Worm (Caenorhabditis elegans) whole organism, L4 larva: ENCODE measurements around the gene zip-1.
"Not testable (repeated sequence)": the region's sequence is repeated elsewhere in the genome, so short reads cannot be mapped to it uniquely, and the experiment has no call there.

ENCODE experiments used
- attf-4 ChIP-seq: sonication (generic microtip); optimal IDR thresholded peaks from 3 replicates; lab custom pipeline; 2017; ENCODE audit warnings: missing biosample characterization, missing genetic modification characterization
- ceh-32 ChIP-seq: sonication (generic microtip); optimal IDR thresholded peaks from 2 replicates; lab custom pipeline; 2016; ENCODE audit warnings: mild to moderate bottlenecking, missing genetic modification characterization, missing compliant biosample characterization; ENCODE audit not compliant: poor library complexity
- ceh-82 ChIP-seq: sonication (generic microtip); optimal IDR thresholded peaks from 2 replicates; lab custom pipeline; 2017; ENCODE audit warnings: missing biosample characterization, missing genetic modification characterization
- dmd-8 ChIP-seq: fragments of 200-800 bp; sonication (Bioruptor generic); IDR thresholded peaks from 2 replicates; pipeline ENCODE4 v1.3.6; 2022; ENCODE audit warnings: missing genetic modification characterization, missing compliant biosample characterization
- hlh-11 ChIP-seq: fragments of 200-800 bp; sonication (Bioruptor generic); optimal IDR thresholded peaks from 2 replicates; lab custom pipeline; 2018; ENCODE audit warnings: mild to moderate bottlenecking, missing genetic modification characterization, missing compliant biosample characterization
- pha-4 ChIP-seq, 2 experiments: fragments of 150-350 bp in 1 of 2; fragments of 200-800 bp in 1 of 2; sonication (Bioruptor generic) in 1 of 2; IDR thresholded peaks in 1 of 2; optimal IDR thresholded peaks in 1 of 2; 2 replicates each; pipeline versions ENCODE4 v1.3.6 to Lab custom; 2014 to 2022; ENCODE audit warnings: missing genetic modification characterization in 2 of 2, missing genetic modification reagents in 2 of 2, missing biosample characterization in 1 of 2, missing compliant biosample characterization in 1 of 2
- php-3 ChIP-seq: fragments of 200-800 bp; sonication (Bioruptor generic); IDR thresholded peaks from 2 replicates; pipeline ENCODE4 v1.3.6; 2022; ENCODE audit warnings: missing genetic modification reagents, missing genetic modification characterization, missing compliant biosample characterization
- rbr-2 ChIP-seq: sonication (generic microtip); optimal IDR thresholded peaks from 2 replicates; lab custom pipeline; 2016; ENCODE audit warnings: missing genotype, missing genetic modification characterization, missing compliant biosample characterization

- not testable (repeated sequence) for TF ChIP-seq ceh-32; dmd-8 (GFP tag; lab: Robert Waterston, UW); php-3 (GFP tag; lab: Robert Waterston, UW); hlh-11 (tag; lab: Kevin White, UChicago); pha-4 (GFP tag; IDR thresholded peaks at IDR 0.05; lab: Robert Waterston, UW); pha-4 (tag; optimal IDR thresholded peaks at IDR 0.05; lab: Kevin White, UChicago); rbr-2 (tag; lab: Kevin White, UChicago); ceh-82 (tag; lab: Kevin White, UChicago); attf-4 (tag; lab: Kevin White, UChicago)
These were observed 29.4 kb downstream of the zip-1 start for ce11 chrIII:12362942-12363341.
